Worm (Caenorhabditis elegans): ENCODE measurements around the gene C02F5.14.

DNA sequence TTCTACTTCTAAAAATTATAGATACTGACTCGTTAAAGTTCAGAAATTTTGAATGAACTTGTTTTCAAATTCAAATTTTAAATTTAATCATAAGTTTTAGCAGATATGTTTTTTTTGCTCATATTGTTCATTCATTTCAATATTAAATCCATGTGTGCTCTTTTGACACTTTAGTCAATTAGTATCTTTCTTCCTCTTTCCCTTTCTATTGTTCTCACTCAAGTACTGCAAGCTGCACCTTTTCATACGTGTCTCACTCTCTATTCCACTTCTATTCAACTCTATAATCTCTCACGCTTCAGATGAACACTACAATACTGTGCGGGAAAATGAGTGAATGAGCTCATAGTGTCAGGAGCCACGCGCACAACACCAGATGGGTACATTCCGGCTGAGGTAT, 17.4 kb downstream of the C02F5.14 start, which contains the start of gene C30A5.16:
- TF ChIP-seq sox-4 (tag; optimal IDR thresholded peaks at IDR 0.05) = no peak
- TF ChIP-seq ceh-30 (tag; optimal IDR thresholded peaks at IDR 0.05) = no peak
- TF ChIP-seq unc-86 (tag; optimal IDR thresholded peaks at IDR 0.05) = no peak
- no peak for TF ChIP-seq hlh-15 (tag; optimal IDR thresholded peaks at IDR 0.05)
- TF ChIP-seq unc-42 (tag; optimal IDR thresholded peaks at IDR 0.05) = no peak
